Fruit fly (Drosophila melanogaster) whole organism, embryonic: Measurements from ENCODE around the gene HIP-R.

ENCODE experiments used
- Adf1 ChIP-seq: fragments of 200-800 bp; sonication (Bioruptor generic); IDR thresholded peaks from 2 replicates; pipeline ENCODE4 v1.3.6; 2022; ENCODE audit warnings: missing biosample characterization, missing genetic modification characterization
- CG10209 ChIP-seq: fragments of 200-800 bp; sonication (Bioruptor generic); optimal IDR thresholded peaks from 3 replicates; lab custom pipeline; 2017; ENCODE audit warnings: missing biosample characterization, mild to moderate bottlenecking, missing genetic modification characterization, missing genetic modification reagents
- CG10565 ChIP-seq: fragments of 200-800 bp; sonication (Bioruptor generic); optimal IDR thresholded peaks from 3 replicates; lab custom pipeline; 2016; ENCODE audit warnings: missing biosample characterization, mild to moderate bottlenecking, missing genetic modification characterization
- CG11085 ChIP-seq: fragments of 200-800 bp; sonication (Bioruptor generic); IDR thresholded peaks from 2 replicates; pipeline ENCODE4 v1.3.6; 2022; ENCODE audit warnings: missing biosample characterization, missing genetic modification characterization
- CG11398 ChIP-seq: fragments of 200-800 bp; sonication (Bioruptor generic); optimal IDR thresholded peaks from 2 replicates; lab custom pipeline; 2016; ENCODE audit warnings: missing biosample characterization, missing genetic modification characterization
- CG11696 ChIP-seq: fragments of 200-800 bp; sonication (Bioruptor generic); IDR thresholded peaks from 2 replicates; pipeline ENCODE4 v1.3.6; 2022; ENCODE audit warnings: missing biosample characterization, missing genetic modification characterization
- CG14014 ChIP-seq: fragments of 200-800 bp; sonication (Bioruptor generic); IDR thresholded peaks from 2 replicates; pipeline ENCODE4 v1.3.6; 2022; ENCODE audit warnings: missing biosample characterization, missing genetic modification characterization
- CG15073 ChIP-seq: fragments of 200-800 bp; sonication (Bioruptor generic); optimal IDR thresholded peaks from 2 replicates; lab custom pipeline; 2016; ENCODE audit warnings: missing biosample characterization, missing genetic modification characterization
- CG18011 ChIP-seq: fragments of 200-800 bp; sonication (Bioruptor generic); optimal IDR thresholded peaks from 2 replicates; lab custom pipeline; 2017; ENCODE audit warnings: missing biosample characterization, missing genetic modification characterization, mild to moderate bottlenecking, moderate library complexity, missing genotype
- CG2202 ChIP-seq: fragments of 200-800 bp; sonication (Bioruptor generic); optimal IDR thresholded peaks from 2 replicates; lab custom pipeline; 2018; ENCODE audit warnings: missing biosample characterization, mild to moderate bottlenecking, missing genetic modification characterization
- CG31365 ChIP-seq: fragments of 200-800 bp; sonication (Bioruptor generic); optimal IDR thresholded peaks from 2 replicates; lab custom pipeline; 2018; ENCODE audit warnings: missing biosample characterization, mild to moderate bottlenecking, missing genetic modification characterization
- CG31441 ChIP-seq: fragments of 200-800 bp; sonication (Bioruptor generic); IDR thresholded peaks from 2 replicates; pipeline ENCODE4 v1.3.6; 2022; ENCODE audit warnings: missing biosample characterization, missing genetic modification characterization
- CG34422 ChIP-seq: fragments of 200-800 bp; sonication (Bioruptor generic); IDR thresholded peaks from 3 replicates; pipeline ENCODE4 v1.3.6; 2022; ENCODE audit warnings: missing biosample characterization, missing genetic modification characterization
- CG3838 ChIP-seq: fragments of 200-800 bp; sonication (Bioruptor generic); optimal IDR thresholded peaks from 3 replicates; lab custom pipeline; 2016; ENCODE audit warnings: missing biosample characterization, missing genetic modification characterization
- CG5245 ChIP-seq: fragments of 200-800 bp; sonication (Bioruptor generic); optimal IDR thresholded peaks from 3 replicates; lab custom pipeline; 2016; ENCODE audit warnings: missing biosample characterization, missing genetic modification characterization
- CG7928 ChIP-seq: fragments of 200-800 bp; sonication (Bioruptor generic); optimal IDR thresholded peaks from 2 replicates; lab custom pipeline; 2017; ENCODE audit warnings: missing biosample characterization, mild to moderate bottlenecking, missing genetic modification characterization
- CG7963 ChIP-seq: fragments of 200-800 bp; sonication (Bioruptor generic); IDR thresholded peaks from 3 replicates; pipeline ENCODE4 v1.3.6; 2022; ENCODE audit warnings: missing biosample characterization, missing genetic modification characterization; ENCODE audit not compliant: partially characterized antibody
- CG8089 ChIP-seq: fragments of 200-800 bp; sonication (Bioruptor generic); optimal IDR thresholded peaks from 3 replicates; lab custom pipeline; 2016; ENCODE audit warnings: missing biosample characterization, missing genetic modification characterization
- D19A ChIP-seq: fragments of 200-800 bp; optimal IDR thresholded peaks from 3 replicates; lab custom pipeline; 2019; ENCODE audit warnings: missing biosample characterization, mild to moderate bottlenecking, missing genetic modification characterization, moderate library complexity
- Dll ChIP-seq: fragments of 200-800 bp; sonication (Bioruptor generic); IDR thresholded peaks from 4 replicates; pipeline ENCODE4 v1.3.6; 2022; ENCODE audit warnings: missing biosample characterization, missing genetic modification characterization; ENCODE audit not compliant: partially characterized antibody
- E2f2 ChIP-seq: fragments of 200-800 bp; sonication (Bioruptor generic); IDR thresholded peaks from 2 replicates; pipeline ENCODE4 v1.3.6; 2022; ENCODE audit warnings: missing biosample characterization, missing genetic modification characterization
- GATAe ChIP-seq: fragments of 200-800 bp; sonication (Bioruptor generic); conservative IDR thresholded peaks from 2 replicates; pipeline ENCODE4 v1.3.6; 2022; ENCODE audit warnings: missing biosample characterization, missing genetic modification characterization
- Hr3 ChIP-seq: fragments of 200-800 bp; sonication (Bioruptor generic); optimal IDR thresholded peaks from 3 replicates; lab custom pipeline; 2016; ENCODE audit warnings: missing biosample characterization, missing genetic modification characterization
- Max ChIP-seq: fragments of 200-800 bp; sonication (Bioruptor generic); optimal IDR thresholded peaks from 2 replicates; lab custom pipeline; 2016; ENCODE audit warnings: missing biosample characterization, mild to moderate bottlenecking, missing genetic modification characterization
- Oli ChIP-seq: fragments of 200-800 bp; sonication (Bioruptor generic); optimal IDR thresholded peaks from 2 replicates; lab custom pipeline; 2018; ENCODE audit warnings: missing biosample characterization, mild to moderate bottlenecking, missing genetic modification characterization, moderate library complexity
- PHDP ChIP-seq: fragments of 200-800 bp; sonication (Bioruptor generic); optimal IDR thresholded peaks from 3 replicates; lab custom pipeline; 2018; ENCODE audit warnings: missing biosample characterization, mild to moderate bottlenecking, missing genetic modification characterization, moderate library complexity
- Scr ChIP-seq: fragments of 200-800 bp; sonication (Bioruptor generic); IDR thresholded peaks from 2 replicates; pipeline ENCODE4 v1.3.6; 2022; ENCODE audit warnings: missing biosample characterization, missing genetic modification characterization; ENCODE audit not compliant: partially characterized antibody
- Sry-β ChIP-seq: fragments of 200-800 bp; sonication (Bioruptor generic); optimal IDR thresholded peaks from 2 replicates; lab custom pipeline; 2018; ENCODE audit warnings: missing biosample characterization, mild to moderate bottlenecking, missing genetic modification characterization, moderate library complexity
- Stat92E ChIP-seq, 3 experiments: fragments of >200 bp in 2 of 3; fragments of 200-800 bp in 1 of 3; sonication (Bioruptor generic) in 1 of 3; optimal IDR thresholded peaks; 2 replicates each; lab custom pipeline; 2017 to 2019; ENCODE audit warnings: missing biosample characterization in 3 of 3, missing genetic modification characterization in 3 of 3, mild to moderate bottlenecking in 1 of 3, moderate library complexity in 1 of 3
- Vsx1 ChIP-seq: fragments of 200-800 bp; sonication (Bioruptor generic); optimal IDR thresholded peaks from 2 replicates; lab custom pipeline; 2017; ENCODE audit warnings: missing biosample characterization, mild to moderate bottlenecking, missing genetic modification characterization, missing genetic modification reagents
- Xrp1 ChIP-seq: fragments of 200-800 bp; sonication (Bioruptor generic); IDR thresholded peaks from 2 replicates; pipeline ENCODE4 v1.3.6; 2022; ENCODE audit warnings: missing biosample characterization, missing genetic modification characterization
- dimm ChIP-seq: fragments of 200-800 bp; sonication (Bioruptor generic); IDR thresholded peaks from 2 replicates; pipeline ENCODE4 v1.3.6; 2022; ENCODE audit warnings: missing biosample characterization, missing genetic modification characterization
- dmrt11E ChIP-seq: fragments of 200-800 bp; sonication (Bioruptor generic); optimal IDR thresholded peaks from 3 replicates; lab custom pipeline; 2018; ENCODE audit warnings: missing biosample characterization, mild to moderate bottlenecking, missing genetic modification characterization, moderate library complexity
- en ChIP-seq: fragments of 200-800 bp; sonication (Bioruptor generic); optimal IDR thresholded peaks from 2 replicates; lab custom pipeline; 2016; ENCODE audit warnings: missing biosample characterization, missing genetic modification characterization
- gcm ChIP-seq: fragments of 200-800 bp; sonication (Bioruptor generic); optimal IDR thresholded peaks from 2 replicates; lab custom pipeline; 2019; ENCODE audit warnings: missing biosample characterization, mild to moderate bottlenecking, missing genetic modification characterization, moderate library complexity
- grau ChIP-seq: fragments of 200-800 bp; optimal IDR thresholded peaks from 3 replicates; lab custom pipeline; 2019; ENCODE audit warnings: missing biosample characterization, mild to moderate bottlenecking, missing genetic modification characterization, moderate library complexity
- ham ChIP-seq: fragments of 200-800 bp; sonication (Bioruptor generic); IDR thresholded peaks from 2 replicates; pipeline ENCODE4 v1.3.6; 2022; ENCODE audit warnings: missing biosample characterization, missing genetic modification characterization
- hbn ChIP-seq: fragments of 200-800 bp; sonication (Bioruptor generic); IDR thresholded peaks from 2 replicates; pipeline ENCODE4 v1.3.6; 2022; ENCODE audit warnings: missing biosample characterization, missing genetic modification characterization; ENCODE audit not compliant: partially characterized antibody
- oc ChIP-seq: fragments of 200-800 bp; sonication (Bioruptor generic); optimal IDR thresholded peaks from 2 replicates; lab custom pipeline; 2018; ENCODE audit warnings: missing biosample characterization, mild to moderate bottlenecking, missing genetic modification characterization, moderate library complexity
- pnt ChIP-seq: fragments of 200-800 bp; sonication (Bioruptor generic); optimal IDR thresholded peaks from 3 replicates; lab custom pipeline; 2016; ENCODE audit warnings: missing biosample characterization, missing genetic modification characterization
- pum ChIP-seq: fragments of 200-800 bp; sonication (Bioruptor generic); optimal IDR thresholded peaks from 2 replicates; lab custom pipeline; 2016; ENCODE audit warnings: missing biosample characterization, missing genetic modification characterization
- rib ChIP-seq: fragments of 200-800 bp; sonication (Bioruptor generic); IDR thresholded peaks from 2 replicates; pipeline ENCODE4 v1.3.6; 2022; ENCODE audit warnings: missing biosample characterization, missing genetic modification characterization
- salm ChIP-seq: fragments of 200-800 bp; sonication (Bioruptor generic); optimal IDR thresholded peaks from 2 replicates; lab custom pipeline; 2018; ENCODE audit warnings: missing biosample characterization, mild to moderate bottlenecking, missing genetic modification characterization
- sc ChIP-seq, 3 experiments: fragments of >200 bp in 2 of 3; fragments of 200-800 bp in 1 of 3; sonication (Bioruptor generic) in 1 of 3; optimal IDR thresholded peaks; 2 replicates in 2 of 3; 3 replicates in 1 of 3; lab custom pipeline; 2017; ENCODE audit warnings: mild to moderate bottlenecking in 1 of 3, missing biosample characterization in 1 of 3, missing genetic modification characterization in 1 of 3, missing genetic modification reagents in 1 of 3
- sens ChIP-seq: fragments of 200-800 bp; sonication (Bioruptor generic); peaks from one replicate; lab custom pipeline; 2016; ENCODE audit warnings: missing biosample characterization, missing genetic modification characterization
- trem ChIP-seq: fragments of 200-800 bp; optimal IDR thresholded peaks from 3 replicates; lab custom pipeline; 2019; ENCODE audit warnings: missing biosample characterization, mild to moderate bottlenecking, missing genetic modification characterization, moderate library complexity
- unc-4 ChIP-seq: fragments of 200-800 bp; sonication (Bioruptor generic); IDR thresholded peaks from 2 replicates; pipeline ENCODE4 v1.3.6; 2022; ENCODE audit warnings: missing biosample characterization, missing genetic modification characterization; ENCODE audit not compliant: partially characterized antibody
- z ChIP-seq: fragments of 200-800 bp; sonication (Bioruptor generic); IDR thresholded peaks from 3 replicates; pipeline ENCODE4 v1.3.6; 2022; ENCODE audit warnings: missing biosample characterization, missing genetic modification characterization

The HIP-R gene

dm6 chrX:3750232-3751075 is 39.3 kb upstream of the HIP-R start (continued):
- peak; percentile 55 for TF ChIP-seq trem
- peak; percentile 90 for TF ChIP-seq Xrp1 (GFP tag; lab: Robert Waterston, UW)
- TF ChIP-seq GATAe = no peak
- peak; percentile 70 for TF ChIP-seq Max (GFP tag; lab: Kevin White, UChicago)
- TF ChIP-seq CG8089 = peak; percentile 76
- TF ChIP-seq dimm (GFP tag; lab: Robert Waterston, UW) = peak; percentile 65
- TF ChIP-seq rib (GFP tag; lab: Robert Waterston, UW) = no peak; the same call in 1 of the 2 replicates
- TF ChIP-seq CG3838 (GFP tag; lab: Kevin White, UChicago) = peak; percentile 63
- no peak for TF ChIP-seq Dll (GFP tag; lab: Robert Waterston, UW)
- TF ChIP-seq dmrt11E (tag; lab: Kevin White, UChicago) = peak; percentile 71
- TF ChIP-seq Oli (tag; lab: Kevin White, UChicago) = peak; percentile 92
- peak; percentile 65 for TF ChIP-seq CG2202 (tag; lab: Kevin White, UChicago)
- TF ChIP-seq CG11085 (GFP tag; lab: Robert Waterston, UW) = peak; percentile 72
- peak; percentile 86 for TF ChIP-seq oc (tag; lab: Kevin White, UChicago)
- peak; percentile 51 for TF ChIP-seq en (GFP tag; lab: Kevin White, UChicago)
- peak; percentile 94 for TF ChIP-seq sens (GFP tag; lab: Kevin White, UChicago)
- TF ChIP-seq Adf1 (GFP tag; lab: Robert Waterston, UW) = peak; percentile 53; the same call in 1 of the 2 replicates
- peak; percentile 4 for TF ChIP-seq CG10565 (GFP tag; lab: Kevin White, UChicago)
- no peak for TF ChIP-seq unc-4 (GFP tag; lab: Robert Waterston, UW)
- peak; percentile 60 for TF ChIP-seq CG5245 (GFP tag; lab: Kevin White, UChicago)
- peak; percentile 80 for TF ChIP-seq CG14014 (GFP tag; lab: Robert Waterston, UW)
- no peak for TF ChIP-seq hbn
- TF ChIP-seq pum (GFP tag; lab: Kevin White, UChicago) = peak; percentile 87
- peak; percentile 87 for TF ChIP-seq CG34422
- peak; percentile 18 for TF ChIP-seq CG15073 (GFP tag; lab: Kevin White, UChicago)
- peak; percentile 84 for TF ChIP-seq Hr3 (GFP tag; lab: Kevin White, UChicago)
- no peak for TF ChIP-seq Scr
- peak; percentile 70 for TF ChIP-seq E2f2
- TF ChIP-seq CG11696 = peak; percentile 45; the same call in 1 of the 2 replicates
- TF ChIP-seq gcm (GFP tag; lab: Kevin White, UChicago) = peak; percentile 83
- TF ChIP-seq CG10209 (GFP tag; lab: Kevin White, UChicago) = peak; percentile 85
- peak in 1 of 3 experiments; percentile 18 for TF ChIP-seq Stat92E (GFP tag; optimal IDR thresholded peaks at IDR 0.05; lab: Kevin White, UChicago)
- peak; percentile 57 for TF ChIP-seq CG7928 (GFP tag; lab: Kevin White, UChicago)
- peak; percentile 89 for TF ChIP-seq PHDP (tag; lab: Kevin White, UChicago)
- peak; percentile 82 for TF ChIP-seq D19A (tag; lab: Kevin White, UChicago)
- TF ChIP-seq CG31441 (GFP tag; lab: Robert Waterston, UW) = peak; percentile 88
- TF ChIP-seq CG31365 (tag; lab: Kevin White, UChicago) = peak; percentile 75
- 0 out of 2 replicates have a peak, but pooled peaks have one; percentile 15 for TF ChIP-seq ham (GFP tag; lab: Robert Waterston, UW)
- peak; percentile 99 for TF ChIP-seq grau (tag; lab: Kevin White, UChicago)
- no peak for TF ChIP-seq Sry-β (GFP tag; lab: Kevin White, UChicago)
- no peak for TF ChIP-seq CG7963
- TF ChIP-seq z (GFP tag; lab: Robert Waterston, UW) = no peak
- peak; percentile 32 for TF ChIP-seq CG18011 (GFP tag; lab: Kevin White, UChicago)
- peak; percentile 82 for TF ChIP-seq pnt (GFP tag; lab: Kevin White, UChicago)
- TF ChIP-seq salm (tag; lab: Kevin White, UChicago) = peak; percentile 76
- TF ChIP-seq Vsx1 (GFP tag; lab: Kevin White, UChicago) = peak; percentile 75
- TF ChIP-seq sc (optimal IDR thresholded peaks at IDR 0.05; lab: Kevin White, UChicago) = no peak
- TF ChIP-seq sc (GFP tag; optimal IDR thresholded peaks at IDR 0.05; lab: Kevin White, UChicago) = peak; percentile 73
- TF ChIP-seq CG11398 (GFP tag; lab: Kevin White, UChicago) = peak; percentile 47
